Worm (Caenorhabditis elegans) whole organism, mixed stage, embryonic: ENCODE results near the gene C44H9.5.

Experiments
- M03D4.4 ChIP-seq: sonication (generic microtip); optimal IDR thresholded peaks from 2 replicates; lab custom pipeline; 2017; ENCODE audit warnings: mild to moderate bottlenecking, missing genetic modification characterization, missing compliant biosample characterization
- bed-3 ChIP-seq: fragments of 200-800 bp; sonication (Bioruptor generic); optimal IDR thresholded peaks from 3 replicates; lab custom pipeline; 2018; ENCODE audit warnings: mild to moderate bottlenecking, missing genetic modification characterization, moderate library complexity, missing compliant biosample characterization
- blmp-1 ChIP-seq: fragments of 150-350 bp; optimal IDR thresholded peaks from 2 replicates; lab custom pipeline; 2014; ENCODE audit warnings: missing biosample characterization, missing genetic modification characterization
- ceh-39 ChIP-seq: fragments of 150-350 bp; optimal IDR thresholded peaks from 2 replicates; lab custom pipeline; 2014; ENCODE audit warnings: missing biosample characterization, missing genetic modification characterization
- ceh-83 ChIP-seq: fragments of 200-800 bp; sonication (Bioruptor generic); optimal IDR thresholded peaks from 2 replicates; lab custom pipeline; 2018; ENCODE audit warnings: mild to moderate bottlenecking, missing genetic modification characterization, missing compliant biosample characterization
- ces-1 ChIP-seq: fragments of 150-350 bp; optimal IDR thresholded peaks from 2 replicates; lab custom pipeline; 2014; ENCODE audit warnings: missing biosample characterization, missing genetic modification reagents, missing genetic modification characterization
- cnd-1 ChIP-seq: fragments of 200-800 bp; sonication (Bioruptor generic); optimal IDR thresholded peaks from 2 replicates; lab custom pipeline; 2018; ENCODE audit warnings: mild to moderate bottlenecking, missing genetic modification characterization, missing compliant biosample characterization
- elt-1 ChIP-seq: sonication (generic microtip); optimal IDR thresholded peaks from 2 replicates; lab custom pipeline; 2017; ENCODE audit warnings: missing genetic modification characterization, mild to moderate bottlenecking, missing compliant biosample characterization, antibody characterized with exemption, moderate library complexity, borderline replicate concordance; ENCODE audit not compliant: insufficient read depth
- ham-2 ChIP-seq: fragments of 200-800 bp; sonication (Bioruptor generic); optimal IDR thresholded peaks from 2 replicates; lab custom pipeline; 2018; ENCODE audit warnings: mild to moderate bottlenecking, missing genetic modification characterization, missing compliant biosample characterization
- hlh-1 ChIP-seq: fragments of 150-350 bp; optimal IDR thresholded peaks from 2 replicates; lab custom pipeline; 2014; ENCODE audit warnings: missing biosample characterization, missing genetic modification reagents, missing genetic modification characterization
- lin-13 ChIP-seq: fragments of 150-350 bp; optimal IDR thresholded peaks from 2 replicates; lab custom pipeline; 2014; ENCODE audit warnings: missing biosample characterization, missing genetic modification characterization
- lin-32 ChIP-seq: fragments of 200-800 bp; sonication (Bioruptor generic); optimal IDR thresholded peaks from 2 replicates; lab custom pipeline; 2018; ENCODE audit warnings: mild to moderate bottlenecking, missing genetic modification characterization, missing compliant biosample characterization
- mab-5 ChIP-seq: fragments of 150-350 bp; optimal IDR thresholded peaks from 2 replicates; lab custom pipeline; 2014; ENCODE audit warnings: missing biosample characterization, missing genetic modification characterization
- mep-1 ChIP-seq: fragments of 150-350 bp; optimal IDR thresholded peaks from 2 replicates; lab custom pipeline; 2017; ENCODE audit warnings: missing biosample characterization, missing genetic modification reagents, missing genetic modification characterization, inconsistent platforms
- mls-2 ChIP-seq: sonication (generic microtip); optimal IDR thresholded peaks from 2 replicates; lab custom pipeline; 2016; ENCODE audit warnings: mild to moderate bottlenecking, missing genetic modification characterization, moderate library complexity, missing compliant biosample characterization
- nhr-12 ChIP-seq: fragments of 150-350 bp; optimal IDR thresholded peaks from 2 replicates; lab custom pipeline; 2014; ENCODE audit warnings: missing biosample characterization, missing genetic modification characterization
- nhr-2 ChIP-seq: fragments of 150-350 bp; optimal IDR thresholded peaks from 2 replicates; lab custom pipeline; 2014; ENCODE audit warnings: missing biosample characterization, missing genetic modification characterization
- nhr-237 ChIP-seq: fragments of 150-350 bp; optimal IDR thresholded peaks from 2 replicates; lab custom pipeline; 2014; ENCODE audit warnings: missing biosample characterization, missing genetic modification characterization
- nhr-28 ChIP-seq: fragments of 150-350 bp; optimal IDR thresholded peaks from 2 replicates; lab custom pipeline; 2014; ENCODE audit warnings: missing biosample characterization, missing genetic modification characterization
- nhr-76 ChIP-seq: sonication (generic microtip); optimal IDR thresholded peaks from 2 replicates; lab custom pipeline; 2017; ENCODE audit warnings: missing biosample characterization, missing genetic modification characterization
- sptf-1 ChIP-seq: sonication (generic microtip); optimal IDR thresholded peaks from 2 replicates; lab custom pipeline; 2017; ENCODE audit warnings: mild to moderate bottlenecking, missing genetic modification characterization, moderate library complexity, missing compliant biosample characterization
- tbx-8 ChIP-seq: fragments of 200-800 bp; sonication (Bioruptor generic); optimal IDR thresholded peaks from 2 replicates; lab custom pipeline; 2018; ENCODE audit warnings: mild to moderate bottlenecking, missing genetic modification characterization, moderate library complexity, missing compliant biosample characterization
- unc-120 ChIP-seq: sonication (generic microtip); optimal IDR thresholded peaks from 2 replicates; lab custom pipeline; 2017; ENCODE audit warnings: missing genetic modification characterization, missing compliant biosample characterization; ENCODE audit not compliant: poor library complexity, severe bottlenecking
- unc-39 ChIP-seq: fragments of 150-350 bp; optimal IDR thresholded peaks from 2 replicates; lab custom pipeline; 2014; ENCODE audit warnings: missing biosample characterization, missing genetic modification characterization
- unc-62 ChIP-seq: fragments of 150-350 bp; optimal IDR thresholded peaks from 2 replicates; lab custom pipeline; 2014; ENCODE audit warnings: missing biosample characterization, missing genetic modification reagents, missing genetic modification characterization
- zip-8 ChIP-seq: fragments of 150-350 bp; optimal IDR thresholded peaks from 2 replicates; lab custom pipeline; 2014; ENCODE audit warnings: missing biosample characterization, missing genetic modification characterization
- ztf-11 ChIP-seq: fragments of 150-350 bp; optimal IDR thresholded peaks from 2 replicates; lab custom pipeline; 2014; ENCODE audit warnings: missing biosample characterization, missing genetic modification characterization

The C44H9.5 gene

ce11 chrV:12845247-12845646 is 4.4 kb downstream of the C44H9.5 start, which contains the start of gene C44H9.6:
Gene C44H9.6, minus strand, starts transcription at chrV:12845347.
- TF ChIP-seq blmp-1 (tag; lab: Kevin White, UChicago) (no peak), sptf-1 (tag; lab: Kevin White, UChicago) (no peak), nhr-237 (no peak), ces-1 (no peak), nhr-28 (no peak), nhr-76 (tag; lab: Kevin White, UChicago) (no peak), hlh-1 (tag; lab: Kevin White, UChicago) (no peak), mab-5 (tag; lab: Kevin White, UChicago) (no peak), unc-62 (no peak), cnd-1 (tag; lab: Kevin White, UChicago) (no peak), mls-2 (tag; lab: Kevin White, UChicago) (no peak), ztf-11 (tag; lab: Kevin White, UChicago) (no peak)

- TF ChIP-seq nhr-76 (tag; lab: Kevin White, UChicago) (no peak), ztf-11 (tag; lab: Kevin White, UChicago) (no peak), nhr-12 (tag; lab: Kevin White, UChicago) (no peak), nhr-2 (tag; lab: Kevin White, UChicago) (no peak), unc-62 (no peak), lin-32 (no peak), ceh-83 (GFP tag; lab: Kevin White, UChicago) (no peak), ceh-39 (tag; lab: Kevin White, UChicago) (no peak), mab-5 (tag; lab: Kevin White, UChicago) (no peak), elt-1 (tag; lab: Kevin White, UChicago) (no peak), nhr-237 (no peak), tbx-8 (GFP tag; lab: Kevin White, UChicago) (no peak)
- TF ChIP-seq, all 35 proteins: peak for 0
Measured at ce11 chrV:12844748-12845147, 4.9 kb downstream of the C44H9.5 start.

ce11 chrV:12835388-12835787 is 14.3 kb downstream of the C44H9.5 start, which contains the start of gene C44H9.4:
Gene C44H9.4, plus strand, starts transcription at chrV:12835688.
- no peak for TF ChIP-seq bed-3 (GFP tag; lab: Kevin White, UChicago)
- TF ChIP-seq mab-5 (tag; lab: Kevin White, UChicago) = no peak
- no peak for TF ChIP-seq unc-120 (tag; lab: Kevin White, UChicago)
- no peak for TF ChIP-seq nhr-2 (tag; lab: Kevin White, UChicago)
- TF ChIP-seq nhr-12 (tag; lab: Kevin White, UChicago) = no peak
- no peak for TF ChIP-seq ham-2 (GFP tag; lab: Kevin White, UChicago)
- no peak for TF ChIP-seq unc-39 (tag; lab: Kevin White, UChicago)
- TF ChIP-seq ztf-11 (tag; lab: Kevin White, UChicago) = no peak
- TF ChIP-seq blmp-1 (tag; lab: Kevin White, UChicago) = no peak
- no peak for TF ChIP-seq elt-1 (tag; lab: Kevin White, UChicago)
- no peak for TF ChIP-seq sptf-1 (tag; lab: Kevin White, UChicago)
- no peak for TF ChIP-seq nhr-28
- TF ChIP-seq M03D4.4 (tag; lab: Kevin White, UChicago) = no peak

- no peak for TF ChIP-seq ham-2 (GFP tag; lab: Kevin White, UChicago)
- no peak for TF ChIP-seq unc-39 (tag; lab: Kevin White, UChicago)
- no peak for TF ChIP-seq blmp-1 (tag; lab: Kevin White, UChicago)
- TF ChIP-seq lin-13 (tag; lab: Kevin White, UChicago) = no peak
Measured at ce11 chrV:12827219-12827618, 22.4 kb downstream of the C44H9.5 start, which contains the start of gene ugt-15. Gene ugt-15, plus strand, starts transcription at chrV:12827519.

ce11 chrV:12824777-12825176 is 24.9 kb downstream of the C44H9.5 start, which contains the start of gene ugt-16:
Gene ugt-16, plus strand, starts transcription at chrV:12825024.
- TF ChIP-seq mls-2 (tag; lab: Kevin White, UChicago) = no peak
- TF ChIP-seq ztf-11 (tag; lab: Kevin White, UChicago) = no peak
- no peak for TF ChIP-seq unc-120 (tag; lab: Kevin White, UChicago)
- no peak for TF ChIP-seq mep-1 (tag; lab: Kevin White, UChicago)
- no peak for TF ChIP-seq lin-32
- no peak for TF ChIP-seq bed-3 (GFP tag; lab: Kevin White, UChicago)
- TF ChIP-seq tbx-8 (GFP tag; lab: Kevin White, UChicago) = no peak
- no peak for TF ChIP-seq zip-8 (tag; lab: Kevin White, UChicago)
- TF ChIP-seq nhr-76 (tag; lab: Kevin White, UChicago) = no peak
- TF ChIP-seq nhr-28 = no peak
- TF ChIP-seq ham-2 (GFP tag; lab: Kevin White, UChicago) = no peak
- no peak for TF ChIP-seq cnd-1 (tag; lab: Kevin White, UChicago)
- no peak for TF ChIP-seq lin-13 (tag; lab: Kevin White, UChicago)
- no peak for TF ChIP-seq nhr-237
- no peak for TF ChIP-seq blmp-1 (tag; lab: Kevin White, UChicago)
